Worm (Caenorhabditis elegans) whole organism, dauer: Measurements from ENCODE around the gene nasp-1.
"Not testable (repeated sequence)": the region's sequence is repeated elsewhere in the genome, so short reads cannot be mapped to it uniquely, and the experiment has no call there.

Experiments used
- unc-62 ChIP-seq: sonication (generic microtip); optimal IDR thresholded peaks from 2 replicates; lab custom pipeline; 2017; ENCODE audit warnings: missing biosample characterization, missing genetic modification reagents, missing genetic modification characterization

The nasp-1 gene

ce11 chrII:11103657-11104056 lies 2.8 kb upstream of the nasp-1 start, which contains the start of gene C09H10.5:
Gene C09H10.5 (minus strand): TSS chrII:11103757.
- TF ChIP-seq unc-62 (GFP tag; lab: Kevin White, UChicago): no peak

- TF ChIP-seq unc-62 (GFP tag; lab: Kevin White, UChicago): no peak
Measured at ce11 chrII:11104162-11104561, 2.2 kb upstream of the nasp-1 start, which contains the start of gene C09H10.9. Gene C09H10.9 (plus strand): TSS chrII:11104462.

ce11 chrII:11107828-11108227 lies 1.4 kb downstream of the nasp-1 start, which contains the start of gene apc-17:
Gene apc-17 (plus strand): TSS chrII:11108128.
- no peak for TF ChIP-seq unc-62 (GFP tag; lab: Kevin White, UChicago)

ce11 chrII:11110419-11110818 lies 4.0 kb downstream of the nasp-1 start:
- TF ChIP-seq unc-62 (GFP tag; lab: Kevin White, UChicago): no peak

- TF ChIP-seq unc-62 (GFP tag; lab: Kevin White, UChicago): no peak
Measured at ce11 chrII:11111107-11111506, 4.7 kb downstream of the nasp-1 start, which contains the start of gene glb-4. Gene glb-4 (minus strand): TSS chrII:11111207.

ce11 chrII:11112419-11112818 lies 6.0 kb downstream of the nasp-1 start, which contains the start of gene mat-2:
Gene mat-2 (plus strand): TSS chrII:11112719.
- no peak for TF ChIP-seq unc-62 (GFP tag; lab: Kevin White, UChicago)

- not testable (repeated sequence) for TF ChIP-seq unc-62 (GFP tag; lab: Kevin White, UChicago)
Measured at ce11 chrII:11121800-11122199, 15.4 kb downstream of the nasp-1 start, which contains the start of gene W10C6.2. Gene W10C6.2 (minus strand): TSS chrII:11121900.

ce11 chrII:11125059-11125594 lies 18.7 kb downstream of the nasp-1 start:
- no peak for TF ChIP-seq unc-62 (GFP tag; lab: Kevin White, UChicago)

ce11 chrII:11126312-11127000 lies 20.0 kb downstream of the nasp-1 start, which contains the start of the genes rps-9 and lsm-1:
Gene rps-9 (minus strand): TSS chrII:11126362.
Gene lsm-1 (plus strand): TSS chrII:11126950.
- TF ChIP-seq unc-62 (GFP tag; lab: Kevin White, UChicago): no peak

- no peak for TF ChIP-seq unc-62 (GFP tag; lab: Kevin White, UChicago)
Measured at ce11 chrII:11127364-11127763, 21.0 kb downstream of the nasp-1 start, which contains the start of gene F40F8.1. Gene F40F8.1 (plus strand): TSS chrII:11127664.

- TF ChIP-seq unc-62 (GFP tag; lab: Kevin White, UChicago): no peak
Measured at ce11 chrII:11128989-11129388, 22.6 kb downstream of the nasp-1 start, which contains the start of gene F40F8.3. Gene F40F8.3 (plus strand): TSS chrII:11129289.

- no peak for TF ChIP-seq unc-62 (GFP tag; lab: Kevin White, UChicago)
Measured at ce11 chrII:11129517-11129916, 23.1 kb downstream of the nasp-1 start, which contains the start of gene F40F8.12. Gene F40F8.12 (plus strand): TSS chrII:11129817.

ce11 chrII:11132542-11132941 lies 26.1 kb downstream of the nasp-1 start, which contains the start of gene F40F8.11:
Gene F40F8.11 (minus strand): TSS chrII:11132590.
- no peak for TF ChIP-seq unc-62 (GFP tag; lab: Kevin White, UChicago)

- no peak for TF ChIP-seq unc-62 (GFP tag; lab: Kevin White, UChicago)
Measured at ce11 chrII:11134828-11135227, 28.4 kb downstream of the nasp-1 start, which contains the start of gene F40F8.5. Gene F40F8.5 (minus strand): TSS chrII:11134928.

ce11 chrII:11135773-11136172 lies 29.4 kb downstream of the nasp-1 start:
- no peak for TF ChIP-seq unc-62 (GFP tag; lab: Kevin White, UChicago)

ce11 chrII:11140140-11140539 lies 33.7 kb downstream of the nasp-1 start, which contains the start of gene F40F8.4:
Gene F40F8.4 (minus strand): TSS chrII:11140240.
- TF ChIP-seq unc-62 (GFP tag; lab: Kevin White, UChicago): no peak
